Worm (Caenorhabditis elegans) whole organism, L4/young adult: ENCODE data around the gene ref-2.

ENCODE experiments used
- W03F9.2 ChIP-seq: fragments of 150-350 bp; optimal IDR thresholded peaks from 2 replicates; lab custom pipeline; 2014; ENCODE audit warnings: missing biosample characterization, missing genetic modification characterization
- him-1 ChIP-seq: sonication (generic microtip); optimal IDR thresholded peaks from 2 replicates; lab custom pipeline; 2016; ENCODE audit warnings: missing genotype, missing genetic modification reagents, missing genetic modification characterization, missing compliant biosample characterization

DNA sequence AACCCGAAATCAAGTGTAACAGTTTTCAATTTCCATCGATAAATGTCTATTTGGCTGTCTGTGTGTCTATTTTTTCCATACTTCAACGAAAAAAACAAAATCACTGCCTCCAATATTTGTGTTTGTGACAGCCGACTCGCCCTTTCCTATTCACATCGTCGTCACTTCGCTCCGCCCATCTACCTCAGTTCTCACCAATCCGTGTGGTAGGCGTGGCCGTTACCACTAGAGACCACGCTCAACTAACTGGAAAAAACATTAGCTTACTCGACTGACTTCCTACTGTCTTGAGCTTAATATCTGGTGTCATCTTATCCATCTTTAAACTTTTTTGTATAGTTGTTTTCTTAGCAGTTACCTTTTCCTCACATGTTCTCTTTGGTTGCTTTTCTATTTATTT lies 1.3 kb downstream of the ref-2 start:
- TF ChIP-seq W03F9.2 (tag; lab: Kevin White, UChicago) (no peak), him-1 (tag; lab: Kevin White, UChicago) (no peak)
